Fruit fly (Drosophila melanogaster): ENCODE data around the gene Chsy.
A peak's percentile ranks its signal among the peaks of the same experiment; 100 is the strongest.

The Chsy gene

dm6 chrX:15594230-15594857, 1.0 kb upstream of the Chsy start (continued):
- TF ChIP-seq yki (optimal IDR thresholded peaks at IDR 0.05) (no peak), lov (optimal IDR thresholded peaks at IDR 0.05) (no peak), lov (GFP tag; IDR thresholded peaks at IDR 0.05) (no peak), Fer3 (tag; optimal IDR thresholded peaks at IDR 0.05) (peak; percentile 2), Blimp-1 (GFP tag; optimal IDR thresholded peaks at IDR 0.05) (no peak), CG11695 (GFP tag; IDR thresholded peaks at IDR 0.05) (0 out of 3 replicates have a peak, but pooled peaks have one; percentile 10), Sin3A (optimal IDR thresholded peaks at IDR 0.05) (no peak), emc (GFP tag; optimal IDR thresholded peaks at IDR 0.05) (no peak), CG12071 (GFP tag; optimal IDR thresholded peaks at IDR 0.05) (no peak), Xbp1 (GFP tag; optimal IDR thresholded peaks at IDR 0.05) (peak; percentile 65), Scr (GFP tag; IDR thresholded peaks at IDR 0.05; ENCODE audit: partially characterized antibody) (no peak; the same call in 1 of the 2 replicates), knrl (GFP tag; IDR thresholded peaks at IDR 0.05; ENCODE audit: partially characterized antibody) (peak; percentile 62), HLH3B (GFP tag; IDR thresholded peaks at IDR 0.05) (peak; percentile 49), CG4820 (GFP tag; optimal IDR thresholded peaks at IDR 0.05) (peak; percentile 1), Lhr (GFP tag; optimal IDR thresholded peaks at IDR 0.05) (peak; percentile 51), HLH4C (GFP tag; IDR thresholded peaks at IDR 0.05; ENCODE audit: partially characterized antibody) (0 out of 3 replicates have a peak, but pooled peaks have one; percentile 29), BtbVII (GFP tag; optimal IDR thresholded peaks at IDR 0.05) (no peak), tgo (GFP tag; IDR thresholded peaks at IDR 0.05) (peak; percentile 49; the same call in 2 of the 3 replicates), dysf (GFP tag; IDR thresholded peaks at IDR 0.05) (peak; percentile 55; the same call in 1 of the 3 replicates), CG15601 (tag; optimal IDR thresholded peaks at IDR 0.05) (peak; percentile 10), CG13424 (tag; optimal IDR thresholded peaks at IDR 0.05) (no peak), CG2202 (tag; optimal IDR thresholded peaks at IDR 0.05) (no peak), CG13287 (GFP tag; IDR thresholded peaks at IDR 0.05; ENCODE audit: partially characterized antibody) (peak; percentile 27; the same call in 1 of the 2 replicates), CG7372 (GFP tag; IDR thresholded peaks at IDR 0.05) (no peak), stwl (tag; optimal IDR thresholded peaks at IDR 0.05) (peak; percentile 24), hbn (GFP tag; IDR thresholded peaks at IDR 0.05; ENCODE audit: partially characterized antibody) (no peak), croc (GFP tag; conservative IDR thresholded peaks at IDR 0.05) (peak; percentile 12; the same call in 1 of the 3 replicates), Lim3 (GFP tag; IDR thresholded peaks at IDR 0.05) (no peak), trem (tag; optimal IDR thresholded peaks at IDR 0.05) (peak; percentile 31), ranshi (GFP tag; IDR thresholded peaks at IDR 0.05) (0 out of 2 replicates have a peak, but pooled peaks have one; percentile 17), CG4854 (GFP tag; optimal IDR thresholded peaks at IDR 0.05) (no peak), pan (optimal IDR thresholded peaks at IDR 0.05) (no peak), pan (GFP tag; optimal IDR thresholded peaks at IDR 0.05 in 1 of 2, IDR thresholded peaks at IDR 0.05 in 1 of 2) (peak in 1 of 2 experiments; percentile 71), Abd-B (GFP tag; optimal IDR thresholded peaks at IDR 0.05) (no peak), dpn (GFP tag; optimal IDR thresholded peaks at IDR 0.05) (peak in 1 of 2 experiments; percentile 28), mam (GFP tag; optimal IDR thresholded peaks at IDR 0.05) (no peak), sob (GFP tag; IDR thresholded peaks at IDR 0.05) (peak; percentile 60; the same call in 1 of the 2 replicates), twi (tag; optimal IDR thresholded peaks at IDR 0.05) (peak; percentile 51), gro (GFP tag; optimal IDR thresholded peaks at IDR 0.05) (no peak), Sry-β (GFP tag; optimal IDR thresholded peaks at IDR 0.05) (no peak), CG16813 (GFP tag; IDR thresholded peaks at IDR 0.05; ENCODE audit: partially characterized antibody) (peak; percentile 61), CG12104 (GFP tag; optimal IDR thresholded peaks at IDR 0.05) (no peak), ato (GFP tag; IDR thresholded peaks at IDR 0.05; ENCODE audit: partially characterized antibody) (peak; percentile 29; the same call in 1 of the 2 replicates), Bgb (GFP tag; IDR thresholded peaks at IDR 0.05; ENCODE audit: partially characterized antibody) (peak; percentile 71), CG18619 (GFP tag; optimal IDR thresholded peaks at IDR 0.05) (no peak), CG32772 (GFP tag; IDR thresholded peaks at IDR 0.05) (peak; percentile 61), Rfx (GFP tag; IDR thresholded peaks at IDR 0.05) (peak; percentile 80), MBD-R2 (GFP tag; IDR thresholded peaks at IDR 0.05) (0 out of 2 replicates have a peak, but pooled peaks have one; percentile 22), CG9932 (GFP tag; IDR thresholded peaks at IDR 0.05) (peak; percentile 78)

All from whole organism, embryonic.